Fruit fly (Drosophila melanogaster) whole organism, embryonic: ENCODE measurements around the gene CG32573.
A peak's percentile ranks its signal among the peaks of the same experiment; 100 is the strongest.

Experiments used
- Abd-B ChIP-seq: fragments of 200-800 bp; sonication (Bioruptor generic); optimal IDR thresholded peaks from 2 replicates; lab custom pipeline; 2018; ENCODE audit warnings: missing biosample characterization, mild to moderate bottlenecking, missing genetic modification characterization, moderate library complexity
- Aef1 ChIP-seq: fragments of 200-800 bp; sonication (Bioruptor generic); IDR thresholded peaks from 3 replicates; pipeline ENCODE4 v1.3.6; 2022; ENCODE audit warnings: missing biosample characterization, missing genetic modification characterization
- Bteb2 ChIP-seq: fragments of 200-800 bp; sonication (Bioruptor generic); optimal IDR thresholded peaks from 2 replicates; lab custom pipeline; 2016; ENCODE audit warnings: missing biosample characterization, missing genetic modification characterization
- CG11093 ChIP-seq: fragments of 200-800 bp; sonication (Bioruptor generic); IDR thresholded peaks from 3 replicates; pipeline ENCODE4 v1.3.6; 2022; ENCODE audit warnings: missing biosample characterization, missing genetic modification characterization
- CG11456 ChIP-seq: fragments of 200-800 bp; sonication (Bioruptor generic); IDR thresholded peaks from 3 replicates; pipeline ENCODE4 v1.3.6; 2022; ENCODE audit warnings: missing biosample characterization, missing genetic modification characterization
- CG12391 ChIP-seq: fragments of 200-800 bp; sonication (Bioruptor generic); optimal IDR thresholded peaks from 3 replicates; lab custom pipeline; 2018; ENCODE audit warnings: missing biosample characterization, mild to moderate bottlenecking, missing genetic modification characterization, moderate library complexity
- CG12744 ChIP-seq: fragments of 200-800 bp; sonication (Bioruptor generic); optimal IDR thresholded peaks from 2 replicates; lab custom pipeline; 2016; ENCODE audit warnings: missing biosample characterization, missing genetic modification characterization
- CG13296 ChIP-seq: fragments of 200-800 bp; sonication (Bioruptor generic); optimal IDR thresholded peaks from 3 replicates; lab custom pipeline; 2018; ENCODE audit warnings: missing biosample characterization, mild to moderate bottlenecking, missing genetic modification characterization
- CG15479 ChIP-seq: fragments of 200-800 bp; sonication (Bioruptor generic); optimal IDR thresholded peaks from 3 replicates; lab custom pipeline; 2019; ENCODE audit warnings: missing biosample characterization, mild to moderate bottlenecking, missing genetic modification characterization, moderate library complexity
- CG15696 ChIP-seq: fragments of 200-800 bp; sonication (Bioruptor generic); optimal IDR thresholded peaks from 2 replicates; lab custom pipeline; 2019; ENCODE audit warnings: missing biosample characterization, mild to moderate bottlenecking, missing genetic modification characterization, moderate library complexity
- CG1603 ChIP-seq: fragments of 200-800 bp; sonication (Bioruptor generic); optimal IDR thresholded peaks from 2 replicates; lab custom pipeline; 2019; ENCODE audit warnings: missing biosample characterization, mild to moderate bottlenecking, missing genetic modification characterization, moderate library complexity
- CG16813 ChIP-seq: fragments of 200-800 bp; sonication (Bioruptor generic); IDR thresholded peaks from 3 replicates; pipeline ENCODE4 v1.3.6; 2022; ENCODE audit warnings: missing biosample characterization, missing genetic modification characterization; ENCODE audit not compliant: partially characterized antibody
- CG17186 ChIP-seq: fragments of 200-800 bp; sonication (Bioruptor generic); optimal IDR thresholded peaks from 3 replicates; lab custom pipeline; 2017; ENCODE audit warnings: missing biosample characterization, missing genetic modification reagents, missing genetic modification characterization
- CG18262 ChIP-seq: fragments of 200-800 bp; optimal IDR thresholded peaks from 3 replicates; lab custom pipeline; 2019; ENCODE audit warnings: missing biosample characterization, mild to moderate bottlenecking, missing genetic modification characterization, moderate library complexity
- CG1832 ChIP-seq: fragments of 200-800 bp; sonication (Bioruptor generic); optimal IDR thresholded peaks from 2 replicates; lab custom pipeline; 2017; ENCODE audit warnings: missing biosample characterization, mild to moderate bottlenecking, missing genetic modification characterization, inconsistent platforms
- CG2712 ChIP-seq: fragments of 200-800 bp; optimal IDR thresholded peaks from 3 replicates; lab custom pipeline; 2019; ENCODE audit warnings: missing biosample characterization, mild to moderate bottlenecking, missing genetic modification characterization, moderate library complexity
- CG6683 ChIP-seq: fragments of 200-800 bp; sonication (Bioruptor generic); optimal IDR thresholded peaks from 2 replicates; lab custom pipeline; 2017; ENCODE audit warnings: missing biosample characterization, mild to moderate bottlenecking, missing genetic modification characterization, missing genetic modification reagents
- CG7987 ChIP-seq: fragments of 200-800 bp; sonication (Bioruptor generic); optimal IDR thresholded peaks from 2 replicates; lab custom pipeline; 2018; ENCODE audit warnings: missing biosample characterization, mild to moderate bottlenecking, missing genetic modification characterization, moderate library complexity
- D ChIP-seq, 2 experiments: fragments of 200-800 bp in 1 of 2; fragments of >200 bp in 1 of 2; sonication (Bioruptor generic) in 1 of 2; optimal IDR thresholded peaks; 2 replicates in 1 of 2; 3 replicates in 1 of 2; lab custom pipeline; 2017; ENCODE audit warnings: mild to moderate bottlenecking in 1 of 2, missing biosample characterization in 1 of 2, missing genetic modification characterization in 1 of 2, missing genetic modification reagents in 1 of 2
- Dll ChIP-seq: fragments of 200-800 bp; sonication (Bioruptor generic); IDR thresholded peaks from 4 replicates; pipeline ENCODE4 v1.3.6; 2022; ENCODE audit warnings: missing biosample characterization, missing genetic modification characterization; ENCODE audit not compliant: partially characterized antibody
- Doc3 ChIP-seq: fragments of 200-800 bp; sonication (Bioruptor generic); IDR thresholded peaks from 3 replicates; pipeline ENCODE4 v1.3.6; 2022; ENCODE audit warnings: missing biosample characterization, missing genetic modification characterization; ENCODE audit not compliant: partially characterized antibody
- Drgx ChIP-seq: fragments of 200-800 bp; sonication (Bioruptor generic); IDR thresholded peaks from 2 replicates; pipeline ENCODE4 v1.3.6; 2022; ENCODE audit warnings: missing biosample characterization, missing genetic modification characterization
- HLH3B ChIP-seq: fragments of 200-800 bp; sonication (Bioruptor generic); IDR thresholded peaks from 2 replicates; pipeline ENCODE4 v1.3.6; 2022; ENCODE audit warnings: missing biosample characterization, missing genetic modification characterization
- Hr3 ChIP-seq: fragments of 200-800 bp; sonication (Bioruptor generic); optimal IDR thresholded peaks from 3 replicates; lab custom pipeline; 2016; ENCODE audit warnings: missing biosample characterization, missing genetic modification characterization
- MTF-1 ChIP-seq: fragments of 200-800 bp; sonication (Bioruptor generic); optimal IDR thresholded peaks from 2 replicates; lab custom pipeline; 2018; ENCODE audit warnings: missing biosample characterization, mild to moderate bottlenecking, missing genetic modification characterization, borderline replicate concordance
- Med ChIP-seq: fragments of 200-800 bp; sonication (Bioruptor generic); peaks from one replicate; lab custom pipeline; 2016; ENCODE audit warnings: missing biosample characterization, missing genetic modification characterization, mild to moderate bottlenecking, inconsistent platforms, moderate library complexity
- Meics ChIP-seq: fragments of 200-800 bp; sonication (Bioruptor generic); optimal IDR thresholded peaks from 2 replicates; lab custom pipeline; 2017; ENCODE audit warnings: missing biosample characterization, mild to moderate bottlenecking, missing genetic modification characterization
- Myb ChIP-seq: fragments of 200-800 bp; sonication (Bioruptor generic); optimal IDR thresholded peaks from 2 replicates; lab custom pipeline; 2016; ENCODE audit warnings: missing biosample characterization, missing genetic modification characterization
- Nf-YA ChIP-seq: fragments of 200-800 bp; sonication (Bioruptor generic); IDR thresholded peaks from 2 replicates; pipeline ENCODE4 v1.3.6; 2022; ENCODE audit warnings: missing biosample characterization, missing genetic modification characterization
- Optix ChIP-seq: fragments of 200-800 bp; sonication (Bioruptor generic); IDR thresholded peaks from 3 replicates; pipeline ENCODE4 v1.3.6; 2022; ENCODE audit warnings: missing biosample characterization, missing genetic modification characterization
- Rx ChIP-seq: fragments of 200-800 bp; sonication (Bioruptor generic); IDR thresholded peaks from 2 replicates; pipeline ENCODE4 v1.3.6; 2022; ENCODE audit warnings: missing biosample characterization, missing genetic modification characterization
- TFAM ChIP-seq: fragments of 200-800 bp; sonication (Bioruptor generic); optimal IDR thresholded peaks from 2 replicates; lab custom pipeline; 2017; ENCODE audit warnings: missing biosample characterization, missing genetic modification characterization, inconsistent platforms
- ac ChIP-seq: fragments of 200-800 bp; sonication (Bioruptor generic); optimal IDR thresholded peaks from 3 replicates; lab custom pipeline; 2017; ENCODE audit warnings: missing biosample characterization, mild to moderate bottlenecking, missing genetic modification characterization
- ap ChIP-seq: fragments of 200-800 bp; sonication (Bioruptor generic); IDR thresholded peaks from 2 replicates; pipeline ENCODE4 v1.3.6; 2022; ENCODE audit warnings: missing biosample characterization, missing genetic modification characterization
- esg ChIP-seq: fragments of 200-800 bp; sonication (Bioruptor generic); conservative IDR thresholded peaks from 2 replicates; pipeline ENCODE4 v1.3.6; 2022; ENCODE audit warnings: missing biosample characterization, missing genetic modification characterization
- exex ChIP-seq: fragments of 200-800 bp; sonication (Bioruptor generic); optimal IDR thresholded peaks from 4 replicates; lab custom pipeline; 2018; ENCODE audit warnings: missing biosample characterization, mild to moderate bottlenecking, missing genetic modification characterization, moderate library complexity
- fru ChIP-seq: fragments of >200 bp; optimal IDR thresholded peaks from 2 replicates; lab custom pipeline; 2017
- jing ChIP-seq: fragments of 200-800 bp; sonication (Bioruptor generic); optimal IDR thresholded peaks from 2 replicates; lab custom pipeline; 2018; ENCODE audit warnings: missing biosample characterization, mild to moderate bottlenecking, missing genetic modification characterization
- jumu ChIP-seq: fragments of 200-800 bp; sonication (Bioruptor generic); optimal IDR thresholded peaks from 3 replicates; lab custom pipeline; 2016; ENCODE audit warnings: missing biosample characterization, missing genetic modification characterization
- lab ChIP-seq: fragments of 200-800 bp; sonication (Bioruptor generic); optimal IDR thresholded peaks from 3 replicates; lab custom pipeline; 2017; ENCODE audit warnings: missing biosample characterization, missing genetic modification characterization, mild to moderate bottlenecking, moderate library complexity, missing genetic modification reagents
- mam ChIP-seq: fragments of 200-800 bp; sonication (Bioruptor generic); optimal IDR thresholded peaks from 3 replicates; lab custom pipeline; 2016; ENCODE audit warnings: missing biosample characterization, missing genetic modification characterization
- oc ChIP-seq: fragments of 200-800 bp; sonication (Bioruptor generic); optimal IDR thresholded peaks from 2 replicates; lab custom pipeline; 2018; ENCODE audit warnings: missing biosample characterization, mild to moderate bottlenecking, missing genetic modification characterization, moderate library complexity
- pnt ChIP-seq: fragments of 200-800 bp; sonication (Bioruptor generic); optimal IDR thresholded peaks from 3 replicates; lab custom pipeline; 2016; ENCODE audit warnings: missing biosample characterization, missing genetic modification characterization
- slou ChIP-seq: fragments of 200-800 bp; sonication (Bioruptor generic); optimal IDR thresholded peaks from 3 replicates; lab custom pipeline; 2016; ENCODE audit warnings: missing biosample characterization, missing genetic modification characterization
- slp2 ChIP-seq: fragments of 200-800 bp; sonication (Bioruptor generic); optimal IDR thresholded peaks from 2 replicates; lab custom pipeline; 2016; ENCODE audit warnings: missing biosample characterization, missing genetic modification characterization
- so ChIP-seq: fragments of 200-800 bp; sonication (Bioruptor generic); IDR thresholded peaks from 3 replicates; pipeline ENCODE4 v1.3.6; 2022; ENCODE audit warnings: missing biosample characterization, missing genetic modification characterization
- tap ChIP-seq: fragments of 200-800 bp; optimal IDR thresholded peaks from 3 replicates; lab custom pipeline; 2019; ENCODE audit warnings: missing biosample characterization, mild to moderate bottlenecking, missing genetic modification characterization, moderate library complexity
- tna ChIP-seq: fragments of 200-800 bp; sonication (Bioruptor generic); IDR thresholded peaks from 2 replicates; pipeline ENCODE4 v1.3.6; 2022; ENCODE audit warnings: missing biosample characterization, missing genetic modification characterization; ENCODE audit not compliant: partially characterized antibody

Gene CG32573

dm6 chrX:16640260-16641100, 10.7 kb upstream of the CG32573 start, which contains the start of the genes SNRPG and mthl1 (continued):
- TF ChIP-seq TFAM (no peak), mam (GFP tag; lab: Kevin White, UChicago) (peak; percentile 68), Abd-B (GFP tag; lab: Kevin White, UChicago) (peak; percentile 87), CG2712 (tag; lab: Kevin White, UChicago) (peak; percentile 70), Rx (GFP tag; lab: Robert Waterston, UW) (peak; percentile 91), esg (GFP tag; lab: Robert Waterston, UW) (peak; percentile 94), tap (tag; lab: Kevin White, UChicago) (no peak), Aef1 (GFP tag; lab: Robert Waterston, UW) (peak; percentile 95), Meics (GFP tag; lab: Kevin White, UChicago) (peak; percentile 76), Optix (peak; percentile 89), CG13296 (GFP tag; lab: Kevin White, UChicago) (peak; percentile 48), exex (no peak), CG15696 (tag; lab: Kevin White, UChicago) (peak; percentile 49), CG6683 (GFP tag; lab: Kevin White, UChicago) (no peak), CG12744 (peak; percentile 3), ac (no peak), tna (GFP tag; lab: Robert Waterston, UW) (peak; percentile 46; the same call in 1 of the 2 replicates), so (GFP tag; lab: Robert Waterston, UW) (peak; percentile 63; the same call in 2 of the 3 replicates), Hr3 (peak; percentile 45), D (optimal IDR thresholded peaks at IDR 0.05; lab: Kevin White, UChicago) (no peak), D (GFP tag; optimal IDR thresholded peaks at IDR 0.05; lab: Kevin White, UChicago) (peak; percentile 59), CG16813 (GFP tag; lab: Robert Waterston, UW) (peak; percentile 66), Drgx (peak; percentile 88), ap (GFP tag; lab: Robert Waterston, UW) (peak; percentile 91), Bteb2 (GFP tag; lab: Kevin White, UChicago) (peak; percentile 59), slou (GFP tag; lab: Kevin White, UChicago) (peak; percentile 74), MTF-1 (GFP tag; lab: Kevin White, UChicago) (no peak), CG11093 (GFP tag; lab: Robert Waterston, UW) (peak; percentile 91), HLH3B (GFP tag; lab: Robert Waterston, UW) (peak; percentile 89), Dll (GFP tag; lab: Robert Waterston, UW) (peak; percentile 79), lab (GFP tag; lab: Kevin White, UChicago) (peak; percentile 81), Med (GFP tag; lab: Kevin White, UChicago) (peak; percentile 96), Nf-YA (GFP tag; lab: Robert Waterston, UW) (peak; percentile 61; the same call in 1 of the 2 replicates), jing (GFP tag; lab: Kevin White, UChicago) (peak; percentile 30), CG12391 (tag; lab: Kevin White, UChicago) (peak; percentile 80), slp2 (GFP tag; lab: Kevin White, UChicago) (peak; percentile 1), CG1603 (peak; percentile 79), CG11456 (GFP tag; lab: Robert Waterston, UW) (peak; percentile 94), CG1832 (GFP tag; lab: Kevin White, UChicago) (no peak), CG18262 (tag; lab: Kevin White, UChicago) (peak; percentile 63), Doc3 (GFP tag; lab: Robert Waterston, UW) (peak; percentile 56), pnt (GFP tag; lab: Kevin White, UChicago) (peak; percentile 88), CG15479 (GFP tag; lab: Kevin White, UChicago) (no peak), Myb (peak; percentile 43), fru (lab: Kevin White, UChicago) (no peak), oc (no peak), jumu (GFP tag; lab: Kevin White, UChicago) (peak; percentile 86), CG7987 (GFP tag; lab: Kevin White, UChicago) (peak; percentile 8), CG17186 (GFP tag; lab: Kevin White, UChicago) (peak; percentile 94)
